Worm (Caenorhabditis elegans) whole organism, midembryonic: ENCODE data around the gene rbc-2.

Experiments
- flt-1 ChIP-seq: fragments of 200-800 bp; sonication (Bioruptor generic); IDR thresholded peaks from 2 replicates; pipeline ENCODE4 v1.3.6; 2022; ENCODE audit warnings: missing genetic modification characterization, missing compliant biosample characterization
- tab-1 ChIP-seq: fragments of 200-800 bp; sonication (Bioruptor generic); IDR thresholded peaks from 2 replicates; pipeline ENCODE4 v1.3.6; 2022; ENCODE audit warnings: missing genetic modification characterization, missing compliant biosample characterization

ce11 chrIII:2477303-2477702 is 51.2 kb downstream of the rbc-2 start:
- TF ChIP-seq flt-1 (no peak), tab-1 (GFP tag; lab: Robert Waterston, UW) (no peak)
